Worm (Caenorhabditis elegans): ENCODE results near the gene egl-26.

egl-26 gene

ce11 chrII:51352-51751 is 18.1 kb upstream of the egl-26 start, which contains the start of gene sptl-1:
Gene sptl-1, plus strand, starts transcription at chrII:51652.
- TF ChIP-seq mes-2 (tag; optimal IDR thresholded peaks at IDR 0.05; ENCODE audit: poor library complexity, severe bottlenecking), result peak; percentile 7
- TF ChIP-seq ceh-82 (tag; optimal IDR thresholded peaks at IDR 0.05), result no peak
- no peak for TF ChIP-seq gei-8 (GFP tag; optimal IDR thresholded peaks at IDR 0.05)
- TF ChIP-seq saeg-2 (GFP tag; IDR thresholded peaks at IDR 0.05), result no peak

- TF ChIP-seq mes-2 (tag; optimal IDR thresholded peaks at IDR 0.05; ENCODE audit: poor library complexity, severe bottlenecking) (no peak), rbr-2 (tag; optimal IDR thresholded peaks at IDR 0.05) (no peak), hlh-30 (tag; optimal IDR thresholded peaks at IDR 0.05; ENCODE audit: insufficient read depth) (peak; percentile 33), ceh-44 (GFP tag; IDR thresholded peaks at IDR 0.05) (no peak)
Measured at ce11 chrII:55204-55603, 14.2 kb upstream of the egl-26 start, which contains the start of gene tre-5. Gene tre-5, minus strand, starts transcription at chrII:55304.

- TF ChIP-seq aly-2 (tag; optimal IDR thresholded peaks at IDR 0.05) (no peak), madf-9 (GFP tag; conservative IDR thresholded peaks at IDR 0.05) (no peak), nhr-11 (tag; optimal IDR thresholded peaks at IDR 0.05) (no peak), ceh-82 (tag; optimal IDR thresholded peaks at IDR 0.05) (no peak), snpc-4 (tag; optimal IDR thresholded peaks at IDR 0.05) (no peak), nhr-42 (GFP tag; IDR thresholded peaks at IDR 0.05) (no peak), F26F4.8 (GFP tag; conservative IDR thresholded peaks at IDR 0.05) (no peak), tra-1 (GFP tag; IDR thresholded peaks at IDR 0.05) (no peak), daf-16 (GFP tag; optimal IDR thresholded peaks at IDR 0.05) (no peak), daf-16 (tag; optimal IDR thresholded peaks at IDR 0.05) (no peak), daf-19 (GFP tag; conservative IDR thresholded peaks at IDR 0.05) (no peak)
Measured at ce11 chrII:57370-57769, 12.1 kb upstream of the egl-26 start, which contains the start of gene ascc-1. Gene ascc-1, plus strand, starts transcription at chrII:57670.

ce11 chrII:57873-58272 is 11.6 kb upstream of the egl-26 start:
- TF ChIP-seq unc-62 (GFP tag; optimal IDR thresholded peaks at IDR 0.05 in 1 of 2), result peak in 1 of 2 experiments; percentile 78
- no peak for TF ChIP-seq unc-62 (tag; optimal IDR thresholded peaks at IDR 0.05)
- TF ChIP-seq dmd-8 (GFP tag; IDR thresholded peaks at IDR 0.05), result 0 out of 2 replicates have a peak, but pooled peaks have one; percentile 9
- no peak for TF ChIP-seq nhr-6 (tag; optimal IDR thresholded peaks at IDR 0.05)
- 0 out of 2 replicates have a peak, but pooled peaks have one; percentile 3 for TF ChIP-seq dmd-6 (GFP tag; IDR thresholded peaks at IDR 0.05)

ce11 chrII:60049-60448 is 9.4 kb upstream of the egl-26 start:
- peak; percentile 47 for TF ChIP-seq hlh-30 (tag; optimal IDR thresholded peaks at IDR 0.05; ENCODE audit: insufficient read depth)
- TF ChIP-seq hlh-11 (tag; optimal IDR thresholded peaks at IDR 0.05), result peak; percentile 22
- no peak for TF ChIP-seq dpl-1 (GFP tag; optimal IDR thresholded peaks at IDR 0.05)
- no peak for TF ChIP-seq nhr-77 (tag; optimal IDR thresholded peaks at IDR 0.05)
- TF ChIP-seq ceh-28 (tag; optimal IDR thresholded peaks at IDR 0.05), result no peak
- TF ChIP-seq mes-2 (tag; optimal IDR thresholded peaks at IDR 0.05; ENCODE audit: poor library complexity, severe bottlenecking), result no peak
- TF ChIP-seq nhr-28 (tag; optimal IDR thresholded peaks at IDR 0.05), result peak; percentile 26

- TF ChIP-seq nhr-48 (tag; optimal IDR thresholded peaks at IDR 0.05), result no peak
- TF ChIP-seq mdl-1 (tag; optimal IDR thresholded peaks at IDR 0.05), result no peak
- no peak for TF ChIP-seq duxl-1 (tag; optimal IDR thresholded peaks at IDR 0.05; ENCODE audit: poor library complexity)
- no peak for TF ChIP-seq lin-13 (GFP tag; optimal IDR thresholded peaks at IDR 0.05)
- no peak for TF ChIP-seq tag-97 (GFP tag; IDR thresholded peaks at IDR 0.05)
- TF ChIP-seq mdt-29 (GFP tag; IDR thresholded peaks at IDR 0.05), result no peak
- no peak for TF ChIP-seq nhr-41 (GFP tag; IDR thresholded peaks at IDR 0.05)
- TF ChIP-seq snpc-4 (tag; optimal IDR thresholded peaks at IDR 0.05), result no peak
- no peak for TF ChIP-seq Y5F2A.4 (GFP tag; optimal IDR thresholded peaks at IDR 0.05)
- TF ChIP-seq Y75B8A.6 (GFP tag; IDR thresholded peaks at IDR 0.05), result no peak
- no peak for TF ChIP-seq nhr-11 (tag; optimal IDR thresholded peaks at IDR 0.05)
- no peak for TF ChIP-seq ceh-28 (tag; optimal IDR thresholded peaks at IDR 0.05)
- TF ChIP-seq mxl-3 (GFP tag; optimal IDR thresholded peaks at IDR 0.05), result no peak
Measured at ce11 chrII:61013-61412, 8.4 kb upstream of the egl-26 start, which contains the start of gene C23H3.2. Gene C23H3.2, plus strand, starts transcription at chrII:61313.
